Worm (Caenorhabditis elegans) whole organism, midembryonic: ENCODE measurements around the gene bec-1.

ENCODE experiments used
- T22C8.4 ChIP-seq: fragments of 200-800 bp; sonication (Bioruptor generic); IDR thresholded peaks from 2 replicates; pipeline ENCODE4 v1.3.6; 2022; ENCODE audit warnings: missing genetic modification characterization, missing compliant biosample characterization
- cog-1 ChIP-seq: sonication (generic microtip); optimal IDR thresholded peaks from 2 replicates; lab custom pipeline; 2016; ENCODE audit warnings: missing genetic modification characterization, missing compliant biosample characterization
- flt-1 ChIP-seq: fragments of 200-800 bp; sonication (Bioruptor generic); IDR thresholded peaks from 2 replicates; pipeline ENCODE4 v1.3.6; 2022; ENCODE audit warnings: missing genetic modification characterization, missing compliant biosample characterization
- klf-2 ChIP-seq: fragments of 200-800 bp; sonication (Bioruptor generic); conservative IDR thresholded peaks from 2 replicates; pipeline ENCODE4 v1.3.6; 2022; ENCODE audit warnings: missing genetic modification reagents, missing genetic modification characterization, missing compliant biosample characterization
- med-1 ChIP-seq: sonication (generic microtip); optimal IDR thresholded peaks from 2 replicates; lab custom pipeline; 2017; ENCODE audit warnings: missing genetic modification characterization, mild to moderate bottlenecking, missing compliant biosample characterization, antibody characterized with exemption, missing genetic modification reagents; ENCODE audit not compliant: insufficient read depth
- ref-1 ChIP-seq: fragments of 200-800 bp; sonication (Bioruptor generic); conservative IDR thresholded peaks from 2 replicates; pipeline ENCODE4 v1.3.6; 2022; ENCODE audit warnings: missing genetic modification reagents, missing genetic modification characterization, missing compliant biosample characterization
- tab-1 ChIP-seq: fragments of 200-800 bp; sonication (Bioruptor generic); IDR thresholded peaks from 2 replicates; pipeline ENCODE4 v1.3.6; 2022; ENCODE audit warnings: missing genetic modification characterization, missing compliant biosample characterization
- ztf-23 ChIP-seq: fragments of 200-800 bp; sonication (Bioruptor generic); IDR thresholded peaks from 2 replicates; pipeline ENCODE4 v1.3.6; 2022; ENCODE audit warnings: missing genetic modification reagents, missing genetic modification characterization, missing compliant biosample characterization
- ztf-29 ChIP-seq: fragments of 200-800 bp; sonication (Bioruptor generic); IDR thresholded peaks from 2 replicates; pipeline ENCODE4 v1.3.6; 2022; ENCODE audit warnings: missing genetic modification reagents, missing genetic modification characterization, missing compliant biosample characterization

The bec-1 gene

DNA sequence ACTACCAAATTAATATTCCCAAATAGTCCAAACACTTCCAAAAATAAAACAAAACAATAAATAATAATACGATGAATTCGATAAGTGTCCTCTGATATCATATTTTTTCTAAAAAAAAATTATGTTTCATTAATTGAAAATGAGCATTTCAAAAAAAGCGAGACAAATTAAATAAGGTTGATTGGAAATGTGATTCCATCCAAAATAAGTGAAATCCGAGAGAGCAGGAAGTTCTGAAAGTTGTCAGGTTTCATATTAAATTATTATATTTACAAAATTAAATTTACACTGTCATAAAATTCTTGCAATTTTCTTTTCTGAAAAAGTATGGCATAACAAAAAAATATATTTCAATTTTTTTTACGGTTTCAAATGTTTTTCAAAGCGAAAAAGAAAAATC is 37.2 kb downstream of the bec-1 start, which contains the start of gene srsx-14:
Gene srsx-14, minus strand, starts transcription at position 101 of the 400 bp plus-strand sequence.
- TF ChIP-seq T22C8.4 (GFP tag; lab: Robert Waterston, UW), result no peak
- TF ChIP-seq ztf-29 (GFP tag; lab: Robert Waterston, UW), result no peak
- no peak for TF ChIP-seq tab-1 (GFP tag; lab: Robert Waterston, UW)
- TF ChIP-seq ztf-23 (GFP tag; lab: Robert Waterston, UW), result no peak
- no peak for TF ChIP-seq ref-1
- no peak for TF ChIP-seq flt-1 (GFP tag; lab: Robert Waterston, UW)
- TF ChIP-seq klf-2 (GFP tag; lab: Robert Waterston, UW), result no peak
- TF ChIP-seq cog-1 (tag; lab: Kevin White, UChicago), result no peak
- no peak for TF ChIP-seq med-1 (GFP tag; lab: Kevin White, UChicago)

DNA sequence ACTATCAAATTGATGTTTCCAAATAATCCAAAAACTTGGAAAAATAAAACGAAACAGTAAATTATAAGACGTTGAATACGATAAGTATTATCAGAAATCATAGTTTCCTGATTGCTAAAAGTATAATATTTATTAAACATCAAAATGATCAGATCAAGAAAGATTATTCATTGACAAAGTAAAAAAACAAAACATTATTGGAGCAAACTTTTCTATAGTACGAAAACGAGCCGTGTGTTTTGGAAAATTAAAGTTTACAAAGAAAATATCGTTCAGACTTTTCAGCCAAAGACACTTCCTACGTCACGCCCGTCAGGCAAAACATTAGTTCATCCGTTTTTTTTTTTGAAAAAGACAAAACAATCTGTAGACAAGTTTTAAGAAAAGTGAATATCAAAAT is 40.5 kb downstream of the bec-1 start, which contains the start of gene srsx-15:
Gene srsx-15, minus strand, starts transcription at position 101 of the 400 bp plus-strand sequence.
- TF ChIP-seq T22C8.4 (GFP tag; lab: Robert Waterston, UW) (no peak), med-1 (GFP tag; lab: Kevin White, UChicago) (no peak), flt-1 (GFP tag; lab: Robert Waterston, UW) (no peak), ztf-23 (GFP tag; lab: Robert Waterston, UW) (no peak), tab-1 (GFP tag; lab: Robert Waterston, UW) (no peak), ref-1 (no peak), klf-2 (GFP tag; lab: Robert Waterston, UW) (no peak), cog-1 (tag; lab: Kevin White, UChicago) (no peak), ztf-29 (GFP tag; lab: Robert Waterston, UW) (no peak)

DNA sequence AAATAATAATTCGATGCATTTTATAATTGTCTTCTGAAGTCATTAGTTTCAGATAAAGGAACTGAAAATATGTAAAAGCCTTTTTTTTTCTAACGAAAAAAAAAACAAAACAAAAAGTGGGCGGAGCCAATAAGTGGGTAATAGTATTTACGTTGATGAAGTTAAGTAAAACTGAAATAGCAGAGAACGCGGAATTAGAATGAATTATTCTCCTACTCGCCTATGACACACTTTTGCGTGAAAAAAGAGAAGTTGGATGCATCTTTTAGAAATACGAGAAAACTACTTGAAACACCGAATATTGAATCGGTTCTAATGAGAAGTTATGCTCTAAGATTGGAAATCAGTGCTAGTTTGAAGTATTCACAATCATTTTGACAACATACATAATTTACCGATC is 44.6 kb downstream of the bec-1 start, which contains the start of gene srsx-16:
Gene srsx-16, minus strand, starts transcription at position 101 of the 400 bp plus-strand sequence.
- TF ChIP-seq ztf-29 (GFP tag; lab: Robert Waterston, UW) (no peak), ztf-23 (GFP tag; lab: Robert Waterston, UW) (no peak), ref-1 (no peak), flt-1 (GFP tag; lab: Robert Waterston, UW) (no peak), tab-1 (GFP tag; lab: Robert Waterston, UW) (no peak), med-1 (GFP tag; lab: Kevin White, UChicago) (no peak), T22C8.4 (GFP tag; lab: Robert Waterston, UW) (no peak), klf-2 (GFP tag; lab: Robert Waterston, UW) (no peak), cog-1 (tag; lab: Kevin White, UChicago) (no peak)

DNA sequence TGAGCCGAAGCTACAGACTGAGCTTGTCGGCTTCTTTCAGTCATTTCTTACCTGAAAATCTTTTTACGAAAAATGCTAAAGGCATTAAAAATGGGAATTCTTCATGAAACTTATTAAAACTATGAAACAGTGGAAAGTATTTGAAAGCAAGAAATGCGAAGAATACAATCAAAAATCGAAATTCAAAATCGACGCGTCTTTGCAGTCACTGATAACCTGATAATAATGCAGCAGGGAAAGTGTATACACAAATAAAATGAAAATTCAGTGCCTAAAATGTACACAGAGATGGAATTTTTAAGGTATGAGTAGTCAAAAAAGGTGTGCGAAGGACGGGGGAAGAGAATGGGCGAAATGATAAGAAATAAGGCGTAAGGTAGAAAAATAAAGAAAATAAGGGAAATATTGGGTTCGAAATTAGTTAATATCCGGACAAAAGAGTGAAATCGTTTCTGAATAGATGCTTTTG is 49.6 kb downstream of the bec-1 start, which contains the start of gene C39H7.4:
Gene C39H7.4, minus strand, starts transcription at position 51 of the 469 bp plus-strand sequence.
- TF ChIP-seq cog-1 (tag; lab: Kevin White, UChicago), result no peak
- TF ChIP-seq ztf-29 (GFP tag; lab: Robert Waterston, UW), result no peak
